Worm (Caenorhabditis elegans): ENCODE results near the gene M142.5.

DNA sequence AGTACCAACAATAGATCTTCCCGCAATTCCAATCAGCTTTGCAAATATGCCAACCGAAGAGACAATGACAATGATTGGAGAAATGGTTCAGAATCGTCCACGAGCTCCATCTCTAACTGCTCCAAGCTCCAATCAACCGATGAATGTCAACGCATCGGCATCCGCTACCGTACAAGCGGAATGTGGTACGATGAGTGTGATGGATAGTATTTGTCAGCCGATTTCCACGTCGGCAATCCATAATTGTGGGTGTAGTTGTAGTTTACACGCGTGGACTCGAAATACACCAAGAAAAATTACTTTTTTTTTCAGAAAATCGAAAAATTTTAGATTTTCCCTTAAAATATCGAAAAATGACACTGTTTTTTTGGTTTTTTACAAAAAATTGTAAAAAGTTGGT is 11.9 kb downstream of the M142.5 start:
- TF ChIP-seq him-1 (tag; optimal IDR thresholded peaks at IDR 0.05) (no peak), W03F9.2 (tag; optimal IDR thresholded peaks at IDR 0.05) (no peak), dao-5 (tag; optimal IDR thresholded peaks at IDR 0.05) (no peak)
